Worm (Caenorhabditis elegans): ENCODE data around the gene Y57A10A.5.

The Y57A10A.5 gene

ce11 chrII:12186726-12187125 lies 32.4 kb downstream of the Y57A10A.5 start:
- TF ChIP-seq daf-12 (tag; optimal IDR thresholded peaks at IDR 0.05), result no peak
- peak; percentile 71 for TF ChIP-seq nhr-76 (tag; optimal IDR thresholded peaks at IDR 0.05)
- TF ChIP-seq pqm-1 (tag; optimal IDR thresholded peaks at IDR 0.05), result peak; percentile 24
- TF ChIP-seq elt-2 (tag; optimal IDR thresholded peaks at IDR 0.05), result peak; percentile 68

- peak; percentile 8 for TF ChIP-seq pqm-1 (tag; optimal IDR thresholded peaks at IDR 0.05)
- TF ChIP-seq fkh-10 (GFP tag; optimal IDR thresholded peaks at IDR 0.05), result no peak
- no peak for TF ChIP-seq ceh-82 (tag; optimal IDR thresholded peaks at IDR 0.05)
- peak; percentile 64 for TF ChIP-seq R02D3.7 (tag; optimal IDR thresholded peaks at IDR 0.05)
- TF ChIP-seq ceh-16 (tag; optimal IDR thresholded peaks at IDR 0.05), result no peak
- TF ChIP-seq unc-39 (tag; optimal IDR thresholded peaks at IDR 0.05), result no peak
- TF ChIP-seq lin-15B (tag; optimal IDR thresholded peaks at IDR 0.05), result no peak
- TF ChIP-seq pha-4 (tag; optimal IDR thresholded peaks at IDR 0.05), result no peak
Observed at ce11 chrII:12189193-12189592, 34.9 kb downstream of the Y57A10A.5 start.

- peak; percentile 62 for TF ChIP-seq ceh-28 (tag; optimal IDR thresholded peaks at IDR 0.05)
- no peak for TF ChIP-seq mml-1 (tag; optimal IDR thresholded peaks at IDR 0.05)
Observed at ce11 chrII:12199209-12199608, 44.9 kb downstream of the Y57A10A.5 start.

- TF ChIP-seq egl-27 (tag; optimal IDR thresholded peaks at IDR 0.05), result no peak
- no peak for TF ChIP-seq nhr-43 (tag; optimal IDR thresholded peaks at IDR 0.05; ENCODE audit: poor library complexity, severe bottlenecking)
- peak; percentile 88 for TF ChIP-seq ceh-28 (tag; optimal IDR thresholded peaks at IDR 0.05)
Observed at ce11 chrII:12199912-12200637, 45.8 kb downstream of the Y57A10A.5 start, which contains the start of gene polg-1. polg-1 (minus strand) TSS chrII:12199962.

ce11 chrII:12202281-12202680 lies 48.0 kb downstream of the Y57A10A.5 start, which contains the start of gene trpp-5:
trpp-5 (minus strand) TSS chrII:12202381.
- TF ChIP-seq unc-62 (GFP tag; optimal IDR thresholded peaks at IDR 0.05) (no peak), fos-1 (tag; optimal IDR thresholded peaks at IDR 0.05) (no peak)

- no peak for TF ChIP-seq snpc-4 (tag; optimal IDR thresholded peaks at IDR 0.05)
- TF ChIP-seq elt-2 (tag; optimal IDR thresholded peaks at IDR 0.05), result no peak
- TF ChIP-seq aly-2 (tag; optimal IDR thresholded peaks at IDR 0.05), result no peak
- TF ChIP-seq nfya-1 (tag; optimal IDR thresholded peaks at IDR 0.05; ENCODE audit: insufficient read depth), result no peak
- TF ChIP-seq nhr-23 (tag; optimal IDR thresholded peaks at IDR 0.05), result no peak
- TF ChIP-seq elt-1 (tag; optimal IDR thresholded peaks at IDR 0.05), result no peak
- no peak for TF ChIP-seq unc-62 (GFP tag; optimal IDR thresholded peaks at IDR 0.05)
- no peak for TF ChIP-seq fkh-2 (tag; optimal IDR thresholded peaks at IDR 0.05)
- no peak for TF ChIP-seq ceh-9 (tag; optimal IDR thresholded peaks at IDR 0.05)
- TF ChIP-seq hmg-11 (tag; optimal IDR thresholded peaks at IDR 0.05), result no peak
- TF ChIP-seq pha-4 (tag; optimal IDR thresholded peaks at IDR 0.05), result no peak
- TF ChIP-seq ceh-16 (tag; optimal IDR thresholded peaks at IDR 0.05), result no peak
- no peak for TF ChIP-seq skn-1 (tag; optimal IDR thresholded peaks at IDR 0.05)
- TF ChIP-seq mdl-1 (tag; optimal IDR thresholded peaks at IDR 0.05), result no peak
- no peak for TF ChIP-seq ztf-11 (tag; optimal IDR thresholded peaks at IDR 0.05)
Observed at ce11 chrII:12202921-12203320, 48.6 kb downstream of the Y57A10A.5 start, which contains the start of gene aqp-12. aqp-12 (plus strand) TSS chrII:12203221.

ce11 chrII:12204617-12205016 lies 50.3 kb downstream of the Y57A10A.5 start:
- TF ChIP-seq zag-1 (tag; optimal IDR thresholded peaks at IDR 0.05) (no peak), nfya-1 (tag; optimal IDR thresholded peaks at IDR 0.05; ENCODE audit: insufficient read depth) (peak; percentile 91), ama-1 (optimal IDR thresholded peaks at IDR 0.05) (no peak)
